Fruit fly (Drosophila melanogaster): ENCODE results near the gene CG11584.

CG11584 gene

DNA sequence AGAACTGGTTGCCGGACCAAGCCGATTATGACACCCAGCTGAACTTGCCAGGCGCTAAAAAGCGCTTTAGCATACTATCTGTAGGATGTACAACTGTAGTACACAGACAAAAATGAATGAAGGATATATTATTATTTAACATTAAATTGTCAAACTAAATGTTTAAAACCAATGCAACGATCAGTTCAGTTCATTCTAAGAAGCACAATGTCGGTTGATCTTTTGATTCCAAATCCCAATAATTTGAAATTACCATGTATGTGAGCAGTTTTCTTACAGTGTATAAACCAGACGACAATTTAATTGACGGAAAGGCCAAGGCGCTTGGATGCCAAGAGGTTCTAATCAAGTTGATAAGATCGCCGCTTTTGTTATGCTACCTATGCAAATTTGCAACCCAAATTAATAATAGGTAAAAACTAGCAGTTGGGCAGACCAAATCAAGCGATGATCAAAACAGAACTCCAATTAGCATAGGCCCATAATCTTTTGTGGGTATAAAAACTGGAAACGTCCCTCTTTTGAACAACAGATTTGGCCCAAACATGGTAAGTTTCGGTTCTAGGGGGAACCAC is 11.7 kb upstream of the CG11584 start, which contains the start of gene CG12480 (continued):
- TF ChIP-seq CkIIα-i1 (GFP tag; IDR thresholded peaks at IDR 0.05) (no peak), Hr39 (optimal IDR thresholded peaks at IDR 0.05) (no peak), CG6689 (GFP tag; IDR thresholded peaks at IDR 0.05) (peak; percentile 48), CG2875 (GFP tag; optimal IDR thresholded peaks at IDR 0.05) (no peak), tx (GFP tag; optimal IDR thresholded peaks at IDR 0.05) (no peak), sr (GFP tag; IDR thresholded peaks at IDR 0.05) (no peak), unpg (GFP tag; optimal IDR thresholded peaks at IDR 0.05) (peak; percentile 61), az2 (GFP tag; optimal IDR thresholded peaks at IDR 0.05) (no peak), CG4424 (GFP tag; optimal IDR thresholded peaks at IDR 0.05) (no peak), z (GFP tag; IDR thresholded peaks at IDR 0.05) (no peak), gcm2 (GFP tag; optimal IDR thresholded peaks at IDR 0.05) (no peak), fu2 (GFP tag; optimal IDR thresholded peaks at IDR 0.05) (peak; percentile 42), grau (tag; optimal IDR thresholded peaks at IDR 0.05) (peak; percentile 73), fd102C (GFP tag; optimal IDR thresholded peaks at IDR 0.05) (no peak), bcd (GFP tag; optimal IDR thresholded peaks at IDR 0.05) (peak; percentile 31), CG4360 (GFP tag; IDR thresholded peaks at IDR 0.05) (no peak), CG10431 (GFP tag; optimal IDR thresholded peaks at IDR 0.05) (no peak), CG11085 (GFP tag; IDR thresholded peaks at IDR 0.05) (0 out of 2 replicates have a peak, but pooled peaks have one; percentile 25), CG7987 (GFP tag; optimal IDR thresholded peaks at IDR 0.05) (no peak), CG11504 (tag; optimal IDR thresholded peaks at IDR 0.05) (peak; percentile 27), cad (GFP tag; optimal IDR thresholded peaks at IDR 0.05) (no peak), Ets97D (GFP tag; optimal IDR thresholded peaks at IDR 0.05) (no peak), CG10543 (GFP tag; optimal IDR thresholded peaks at IDR 0.05) (peak; percentile 6), Atf6 (GFP tag; IDR thresholded peaks at IDR 0.05) (peak; percentile 79), lab (GFP tag; optimal IDR thresholded peaks at IDR 0.05) (peak; percentile 70), CG12071 (GFP tag; optimal IDR thresholded peaks at IDR 0.05) (peak; percentile 30), CG7271 (tag; optimal IDR thresholded peaks at IDR 0.05) (no peak), CG15696 (tag; optimal IDR thresholded peaks at IDR 0.05) (no peak), CG10267 (tag; optimal IDR thresholded peaks at IDR 0.05) (peak; percentile 28), tup (GFP tag; optimal IDR thresholded peaks at IDR 0.05) (no peak), Tbp (GFP tag; optimal IDR thresholded peaks at IDR 0.05) (no peak), bab2 (GFP tag; optimal IDR thresholded peaks at IDR 0.05) (peak; percentile 3), Nf-YA (GFP tag; IDR thresholded peaks at IDR 0.05) (no peak), repo (GFP tag; optimal IDR thresholded peaks at IDR 0.05) (no peak), nmo (GFP tag; optimal IDR thresholded peaks at IDR 0.05) (peak; percentile 6), pros (GFP tag; optimal IDR thresholded peaks at IDR 0.05) (no peak), CG16813 (GFP tag; IDR thresholded peaks at IDR 0.05; ENCODE audit: partially characterized antibody) (no peak), CG17328 (GFP tag; IDR thresholded peaks at IDR 0.05) (no peak), Hsf (GFP tag; optimal IDR thresholded peaks at IDR 0.05) (peak; percentile 33), CG1602 (GFP tag; optimal IDR thresholded peaks at IDR 0.05) (no peak), CG4328 (GFP tag; optimal IDR thresholded peaks at IDR 0.05) (no peak), Fer2 (tag; optimal IDR thresholded peaks at IDR 0.05) (no peak), scrt (GFP tag; optimal IDR thresholded peaks at IDR 0.05) (peak; percentile 63), Ada2b (GFP tag; IDR thresholded peaks at IDR 0.05) (peak; percentile 20; the same call in 1 of the 2 replicates), CG9817 (tag; optimal IDR thresholded peaks at IDR 0.05) (peak; percentile 59), CG1024 (GFP tag; IDR thresholded peaks at IDR 0.05) (no peak), hth (optimal IDR thresholded peaks at IDR 0.05) (no peak), Abd-B (GFP tag; optimal IDR thresholded peaks at IDR 0.05) (no peak), CG3281 (GFP tag; optimal IDR thresholded peaks at IDR 0.05) (peak; percentile 79), Drgx (GFP tag; IDR thresholded peaks at IDR 0.05) (0 out of 2 replicates have a peak, but pooled peaks have one; percentile 15), Ets65A (GFP tag) (peak; percentile 34)
